Worm (Caenorhabditis elegans): ENCODE measurements around the gene sri-26.
"Not testable (repeated sequence)": the region's sequence is repeated elsewhere in the genome, so short reads cannot be mapped to it uniquely, and the experiment has no call there.

sri-26 gene

DNA sequence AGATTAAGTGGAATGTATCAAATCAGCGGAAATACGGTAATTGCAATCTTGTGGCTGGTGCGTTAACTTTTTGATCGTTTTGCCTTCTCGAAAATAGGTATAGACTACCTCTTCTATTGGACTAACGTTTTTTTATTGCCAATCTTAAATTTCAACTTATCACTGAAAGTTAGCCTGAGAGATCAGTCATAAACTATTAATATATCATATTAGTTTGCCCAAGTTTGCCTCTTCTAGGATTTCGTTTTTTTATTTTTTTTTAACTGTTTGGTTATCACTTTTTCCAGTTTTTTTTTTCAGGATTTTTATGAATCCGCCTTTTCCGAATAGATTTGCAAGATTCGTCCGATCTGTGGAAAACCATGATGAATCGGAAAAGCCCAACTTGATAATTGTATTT lies 29.2 kb downstream of the sri-26 start, which contains the start of gene kin-30:
Gene kin-30 (plus strand): TSS at position 301 of the 400 bp plus-strand sequence.
- TF ChIP-seq nhr-11 (tag; optimal IDR thresholded peaks at IDR 0.05) (no peak), ztf-11 (tag; optimal IDR thresholded peaks at IDR 0.05) (no peak), elt-1 (tag; optimal IDR thresholded peaks at IDR 0.05) (no peak), snpc-4 (tag; optimal IDR thresholded peaks at IDR 0.05) (no peak), nhr-237 (tag; optimal IDR thresholded peaks at IDR 0.05) (no peak), sem-4 (tag; optimal IDR thresholded peaks at IDR 0.05) (no peak), alr-1 (tag; optimal IDR thresholded peaks at IDR 0.05) (no peak), unc-55 (GFP tag; optimal IDR thresholded peaks at IDR 0.05) (no peak), sma-9 (GFP tag; optimal IDR thresholded peaks at IDR 0.05) (no peak), sma-9 (tag; optimal IDR thresholded peaks at IDR 0.05) (no peak), unc-39 (tag; optimal IDR thresholded peaks at IDR 0.05) (no peak), mdl-1 (tag; optimal IDR thresholded peaks at IDR 0.05) (no peak), nhr-12 (tag; optimal IDR thresholded peaks at IDR 0.05) (no peak), blmp-1 (tag; optimal IDR thresholded peaks at IDR 0.05; ENCODE audit: insufficient read depth) (no peak), aly-2 (tag; optimal IDR thresholded peaks at IDR 0.05) (no peak), F13H6.1 (tag; optimal IDR thresholded peaks at IDR 0.05) (no peak), C34F6.9 (tag; optimal IDR thresholded peaks at IDR 0.05) (no peak), mab-5 (tag; optimal IDR thresholded peaks at IDR 0.05) (no peak), lin-11 (tag; optimal IDR thresholded peaks at IDR 0.05) (no peak)

- TF ChIP-seq skn-1 (tag; optimal IDR thresholded peaks at IDR 0.05); ceh-82 (tag; optimal IDR thresholded peaks at IDR 0.05); ama-1 (optimal IDR thresholded peaks at IDR 0.05): not testable (repeated sequence)
Observed at ce11 chrV:15250304-15250703, 35.0 kb downstream of the sri-26 start, which contains the start of gene srd-28. srd-28 (plus strand) TSS chrV:15250604.

ce11 chrV:15252082-15252481 lies 36.8 kb downstream of the sri-26 start, which contains the start of gene srbc-76:
srbc-76 (plus strand) TSS chrV:15252382.
- TF ChIP-seq nhr-12 (tag; optimal IDR thresholded peaks at IDR 0.05) (no peak), nhr-77 (tag; optimal IDR thresholded peaks at IDR 0.05) (no peak), fos-1 (tag; optimal IDR thresholded peaks at IDR 0.05) (no peak), nhr-129 (tag; optimal IDR thresholded peaks at IDR 0.05) (no peak), lsy-2 (tag; optimal IDR thresholded peaks at IDR 0.05) (no peak), C34F6.9 (tag; optimal IDR thresholded peaks at IDR 0.05) (no peak), mbf-1 (tag; optimal IDR thresholded peaks at IDR 0.05) (no peak), elt-3 (tag; optimal IDR thresholded peaks at IDR 0.05) (no peak), ZK546.5 (tag; optimal IDR thresholded peaks at IDR 0.05) (no peak), alr-1 (tag; optimal IDR thresholded peaks at IDR 0.05) (no peak), skn-1 (tag; optimal IDR thresholded peaks at IDR 0.05) (no peak), unc-39 (tag; optimal IDR thresholded peaks at IDR 0.05) (no peak)

ce11 chrV:15253529-15253928 lies 38.3 kb downstream of the sri-26 start, which contains the start of gene srbc-75:
srbc-75 (plus strand) TSS chrV:15253829.
- TF ChIP-seq nhr-6 (tag; optimal IDR thresholded peaks at IDR 0.05) (no peak), lin-11 (tag; optimal IDR thresholded peaks at IDR 0.05) (no peak), mab-5 (tag; optimal IDR thresholded peaks at IDR 0.05) (no peak), ceh-82 (tag; optimal IDR thresholded peaks at IDR 0.05) (no peak), peb-1 (tag; optimal IDR thresholded peaks at IDR 0.05) (no peak), fos-1 (tag; optimal IDR thresholded peaks at IDR 0.05) (no peak), dmd-4 (tag; optimal IDR thresholded peaks at IDR 0.05) (no peak), elt-3 (tag; optimal IDR thresholded peaks at IDR 0.05) (no peak)

- not testable (repeated sequence) for TF ChIP-seq nhr-10 (tag; optimal IDR thresholded peaks at IDR 0.05); sma-3 (GFP tag; optimal IDR thresholded peaks at IDR 0.05); unc-39 (tag; optimal IDR thresholded peaks at IDR 0.05)
Observed at ce11 chrV:15256669-15257068, 41.4 kb downstream of the sri-26 start, which contains the start of gene srsx-39. srsx-39 (minus strand) TSS chrV:15256769.

ce11 chrV:15259049-15259448 lies 43.8 kb downstream of the sri-26 start, which contains the start of gene srsx-37:
srsx-37 (minus strand) TSS chrV:15259149.
- TF ChIP-seq ztf-1 (GFP tag; conservative IDR thresholded peaks at IDR 0.05): no peak
- no peak for TF ChIP-seq elt-3 (tag; optimal IDR thresholded peaks at IDR 0.05)
- TF ChIP-seq fos-1 (tag; optimal IDR thresholded peaks at IDR 0.05): no peak
- TF ChIP-seq ceh-16 (tag; optimal IDR thresholded peaks at IDR 0.05): no peak
- no peak for TF ChIP-seq ceh-82 (tag; optimal IDR thresholded peaks at IDR 0.05)
- no peak for TF ChIP-seq ama-1 (optimal IDR thresholded peaks at IDR 0.05)
- TF ChIP-seq snpc-4 (tag; optimal IDR thresholded peaks at IDR 0.05): no peak
- no peak for TF ChIP-seq F13H6.1 (tag; optimal IDR thresholded peaks at IDR 0.05)
- no peak for TF ChIP-seq nhr-129 (tag; optimal IDR thresholded peaks at IDR 0.05)
- no peak for TF ChIP-seq unc-39 (tag; optimal IDR thresholded peaks at IDR 0.05)
- no peak for TF ChIP-seq dmd-4 (tag; optimal IDR thresholded peaks at IDR 0.05)
- no peak for TF ChIP-seq C34F6.9 (tag; optimal IDR thresholded peaks at IDR 0.05)
- no peak for TF ChIP-seq nhr-12 (tag; optimal IDR thresholded peaks at IDR 0.05)
- TF ChIP-seq R02D3.7 (tag; optimal IDR thresholded peaks at IDR 0.05): no peak
- no peak for TF ChIP-seq nhr-11 (tag; optimal IDR thresholded peaks at IDR 0.05)
- TF ChIP-seq egl-27 (tag; optimal IDR thresholded peaks at IDR 0.05): no peak
- TF ChIP-seq peb-1 (tag; optimal IDR thresholded peaks at IDR 0.05): no peak
